Worm (Caenorhabditis elegans): ENCODE measurements around the gene svh-2.

ce11 chrX:6583385-6583784 is 30.3 kb downstream of the svh-2 start:
- no peak for TF ChIP-seq cog-1 (tag; optimal IDR thresholded peaks at IDR 0.05)
- no peak for TF ChIP-seq tab-1 (GFP tag; IDR thresholded peaks at IDR 0.05)
- TF ChIP-seq klf-2 (GFP tag; conservative IDR thresholded peaks at IDR 0.05): no peak
- no peak for TF ChIP-seq flt-1 (GFP tag; IDR thresholded peaks at IDR 0.05)
- TF ChIP-seq ztf-29 (GFP tag; IDR thresholded peaks at IDR 0.05): no peak
- no peak for TF ChIP-seq ref-1 (GFP tag; conservative IDR thresholded peaks at IDR 0.05)

Measured in whole organism, midembryonic.